Fruit fly (Drosophila melanogaster) whole organism, adult: ENCODE data around the gene CG32240.

Experiments
- CG11617 ChIP-seq: fragments of 200-800 bp; sonication (Bioruptor generic); optimal IDR thresholded peaks from 2 replicates; lab custom pipeline; 2017; ENCODE audit warnings: mild to moderate bottlenecking, missing biosample characterization, missing genetic modification reagents, missing genetic modification characterization
- CG12768 ChIP-seq: fragments of 200-800 bp; sonication (Bioruptor generic); optimal IDR thresholded peaks from 2 replicates; lab custom pipeline; 2017; ENCODE audit warnings: missing biosample characterization, missing genetic modification characterization, mild to moderate bottlenecking, moderate library complexity, missing genetic modification reagents
- CG14711 ChIP-seq: fragments of 200-800 bp; sonication (Bioruptor generic); optimal IDR thresholded peaks from 2 replicates; lab custom pipeline; 2018; ENCODE audit warnings: missing biosample characterization, mild to moderate bottlenecking, missing genetic modification characterization, moderate library complexity
- CG1620 ChIP-seq: fragments of 200-800 bp; sonication (Bioruptor generic); optimal IDR thresholded peaks from 2 replicates; lab custom pipeline; 2016; ENCODE audit warnings: missing biosample characterization, missing genetic modification characterization
- CG33017 ChIP-seq: fragments of 200-800 bp; sonication (Bioruptor generic); optimal IDR thresholded peaks from 2 replicates; lab custom pipeline; 2018; ENCODE audit warnings: missing biosample characterization, mild to moderate bottlenecking, missing genetic modification characterization, moderate library complexity
- CG5204 ChIP-seq: fragments of 200-800 bp; sonication (Bioruptor generic); optimal IDR thresholded peaks from 2 replicates; lab custom pipeline; 2016; ENCODE audit warnings: missing biosample characterization, missing genetic modification characterization
- CG7045 ChIP-seq: fragments of 200-800 bp; sonication (Bioruptor generic); optimal IDR thresholded peaks from 2 replicates; lab custom pipeline; 2017; ENCODE audit warnings: missing biosample characterization, mild to moderate bottlenecking, missing genetic modification characterization
- CG7101 ChIP-seq: fragments of 200-800 bp; sonication (Bioruptor generic); optimal IDR thresholded peaks from 2 replicates; lab custom pipeline; 2018; ENCODE audit warnings: missing biosample characterization, mild to moderate bottlenecking, missing genetic modification characterization, moderate library complexity
- Clk ChIP-seq: fragments of 200-800 bp; sonication (Bioruptor generic); optimal IDR thresholded peaks from 2 replicates; lab custom pipeline; 2017; ENCODE audit warnings: missing biosample characterization, missing genetic modification characterization
- Crg-1 ChIP-seq: fragments of 200-800 bp; sonication (Bioruptor generic); optimal IDR thresholded peaks from 2 replicates; lab custom pipeline; 2016; ENCODE audit warnings: missing biosample characterization, missing genetic modification characterization
- Hr96 ChIP-seq: fragments of 200-800 bp; sonication (Bioruptor generic); optimal IDR thresholded peaks from 2 replicates; lab custom pipeline; 2016; ENCODE audit warnings: missing biosample characterization, missing genetic modification characterization
- Mnt ChIP-seq: fragments of 200-800 bp; sonication (Bioruptor generic); optimal IDR thresholded peaks from 2 replicates; lab custom pipeline; 2016; ENCODE audit warnings: missing biosample characterization, mild to moderate bottlenecking, missing genetic modification characterization
- bab1 ChIP-seq: fragments of 200-800 bp; sonication (Bioruptor generic); optimal IDR thresholded peaks from 3 replicates; lab custom pipeline; 2019; ENCODE audit warnings: missing biosample characterization, mild to moderate bottlenecking, missing genetic modification characterization, moderate library complexity
- cic ChIP-seq: fragments of 200-800 bp; sonication (Bioruptor generic); optimal IDR thresholded peaks from 2 replicates; lab custom pipeline; 2017; ENCODE audit warnings: missing biosample characterization, mild to moderate bottlenecking, missing genetic modification characterization, moderate library complexity
- cnc ChIP-seq, 2 experiments: fragments of >200 bp; optimal IDR thresholded peaks; 2 replicates each; lab custom pipeline; 2017
- kay ChIP-seq: fragments of 200-800 bp; sonication (Bioruptor generic); peaks from one replicate; lab custom pipeline; 2016; ENCODE audit warnings: missing biosample characterization, missing genetic modification characterization, borderline replicate concordance
- ovo ChIP-seq: fragments of 200-800 bp; sonication (Bioruptor generic); optimal IDR thresholded peaks from 2 replicates; lab custom pipeline; 2016; ENCODE audit warnings: missing biosample characterization, missing genetic modification characterization
- pad ChIP-seq: fragments of 200-800 bp; sonication (Bioruptor generic); optimal IDR thresholded peaks from 3 replicates; lab custom pipeline; 2017; ENCODE audit warnings: missing biosample characterization, missing genetic modification characterization, mild to moderate bottlenecking, moderate library complexity, missing genetic modification reagents
- tj ChIP-seq: fragments of 200-800 bp; sonication (Bioruptor generic); optimal IDR thresholded peaks from 3 replicates; lab custom pipeline; 2017; ENCODE audit warnings: missing biosample characterization, mild to moderate bottlenecking, missing genetic modification characterization, moderate library complexity
- toe ChIP-seq: fragments of 200-800 bp; sonication (Bioruptor generic); optimal IDR thresholded peaks from 2 replicates; lab custom pipeline; 2016; ENCODE audit warnings: missing biosample characterization, missing genetic modification characterization

The CG32240 gene

dm6 chr3L:4381529-4381928 is at the start of gene CG32240:
Gene CG32240, minus strand, starts transcription at chr3L:4381629.
- TF ChIP-seq cnc (optimal IDR thresholded peaks at IDR 0.05; lab: Kevin White, UChicago) (no peak), CG33017 (no peak)

dm6 chr3L:4430331-4430730 is 48.9 kb upstream of the CG32240 start:
- no peak for TF ChIP-seq CG5204
- no peak for TF ChIP-seq cic (GFP tag; lab: Kevin White, UChicago)
- TF ChIP-seq CG12768 (GFP tag; lab: Kevin White, UChicago), result no peak
- no peak for TF ChIP-seq CG7045 (GFP tag; lab: Kevin White, UChicago)
- no peak for TF ChIP-seq Clk (GFP tag; lab: Kevin White, UChicago)
- TF ChIP-seq cnc (optimal IDR thresholded peaks at IDR 0.05; lab: Kevin White, UChicago), result no peak
- no peak for TF ChIP-seq ovo (GFP tag; lab: Kevin White, UChicago)
- TF ChIP-seq toe (GFP tag; lab: Kevin White, UChicago), result no peak
- no peak for TF ChIP-seq bab1 (GFP tag; lab: Kevin White, UChicago)
- TF ChIP-seq Mnt, result no peak
- no peak for TF ChIP-seq tj (GFP tag; lab: Kevin White, UChicago)
- no peak for TF ChIP-seq Hr96 (GFP tag; lab: Kevin White, UChicago)
- TF ChIP-seq CG14711, result no peak

- TF ChIP-seq CG11617 (GFP tag; lab: Kevin White, UChicago), result no peak
- TF ChIP-seq CG33017, result no peak
- peak; percentile 80 for TF ChIP-seq CG14711
These were observed 47.6 kb upstream of the CG32240 start, which contains the start of gene nAChRbeta1 for dm6 chr3L:4428918-4429546. Gene nAChRbeta1, plus strand, starts transcription at chr3L:4429349.

- no peak for TF ChIP-seq kay
- no peak for TF ChIP-seq bab1 (GFP tag; lab: Kevin White, UChicago)
- TF ChIP-seq CG1620, result no peak
- no peak for TF ChIP-seq CG7045 (GFP tag; lab: Kevin White, UChicago)
- no peak for TF ChIP-seq cnc (optimal IDR thresholded peaks at IDR 0.05; lab: Kevin White, UChicago)
- no peak for TF ChIP-seq toe (GFP tag; lab: Kevin White, UChicago)
- TF ChIP-seq CG7101, result no peak
- TF ChIP-seq CG33017, result no peak
- TF ChIP-seq cic (GFP tag; lab: Kevin White, UChicago), result no peak
- TF ChIP-seq tj (GFP tag; lab: Kevin White, UChicago), result no peak
- no peak for TF ChIP-seq Mnt
- no peak for TF ChIP-seq pad (GFP tag; lab: Kevin White, UChicago)
- TF ChIP-seq CG14711, result no peak
- TF ChIP-seq ovo (GFP tag; lab: Kevin White, UChicago), result no peak
- TF ChIP-seq Hr96 (GFP tag; lab: Kevin White, UChicago), result no peak
- no peak for TF ChIP-seq CG11617 (GFP tag; lab: Kevin White, UChicago)
These were observed 45.2 kb upstream of the CG32240 start for dm6 chr3L:4426581-4426980.

- no peak for TF ChIP-seq pad (GFP tag; lab: Kevin White, UChicago)
- no peak for TF ChIP-seq tj (GFP tag; lab: Kevin White, UChicago)
- no peak for TF ChIP-seq CG11617 (GFP tag; lab: Kevin White, UChicago)
- TF ChIP-seq kay, result no peak
- TF ChIP-seq CG14711, result no peak
- no peak for TF ChIP-seq Crg-1 (GFP tag; lab: Kevin White, UChicago)
- TF ChIP-seq CG7045 (GFP tag; lab: Kevin White, UChicago), result no peak
- no peak for TF ChIP-seq ovo (GFP tag; lab: Kevin White, UChicago)
- no peak for TF ChIP-seq CG33017
These were observed 39.9 kb upstream of the CG32240 start, which contains the start of gene CG15020 for dm6 chr3L:4421362-4421761. Gene CG15020, plus strand, starts transcription at chr3L:4421662.

- TF ChIP-seq cnc (optimal IDR thresholded peaks at IDR 0.05; lab: Kevin White, UChicago), result no peak
- no peak for TF ChIP-seq CG5204
- no peak for TF ChIP-seq Clk (GFP tag; lab: Kevin White, UChicago)
- no peak for TF ChIP-seq CG11617 (GFP tag; lab: Kevin White, UChicago)
- no peak for TF ChIP-seq CG14711
- no peak for TF ChIP-seq CG1620
- no peak for TF ChIP-seq CG7101
- no peak for TF ChIP-seq CG12768 (GFP tag; lab: Kevin White, UChicago)
- TF ChIP-seq Hr96 (GFP tag; lab: Kevin White, UChicago), result no peak
- TF ChIP-seq bab1 (GFP tag; lab: Kevin White, UChicago), result no peak
- no peak for TF ChIP-seq CG7045 (GFP tag; lab: Kevin White, UChicago)
These were observed 36.1 kb upstream of the CG32240 start for dm6 chr3L:4417543-4417942.

dm6 chr3L:4417068-4417467 is 35.6 kb upstream of the CG32240 start:
- TF ChIP-seq CG1620 (no peak), kay (peak; percentile 74)
